Fruit fly (Drosophila melanogaster): ENCODE data around the gene Spec2.

- TF ChIP-seq ttk (optimal IDR thresholded peaks at IDR 0.05) (no peak), psq (optimal IDR thresholded peaks at IDR 0.05) (no peak), insv (optimal IDR thresholded peaks at IDR 0.05) (no peak), Sin3A (optimal IDR thresholded peaks at IDR 0.05) (no peak), Myc (optimal IDR thresholded peaks at IDR 0.05) (no peak), h (optimal IDR thresholded peaks at IDR 0.05) (no peak)
Observed at dm6 chr3R:5570635-5571436, 53.1 kb downstream of the Spec2 start, which contains the start of gene CRMP.

Data from Kc167 (cell line).